4 worm cellular contexts compared by ENCODE assay signal in the genomic region with DNA sequence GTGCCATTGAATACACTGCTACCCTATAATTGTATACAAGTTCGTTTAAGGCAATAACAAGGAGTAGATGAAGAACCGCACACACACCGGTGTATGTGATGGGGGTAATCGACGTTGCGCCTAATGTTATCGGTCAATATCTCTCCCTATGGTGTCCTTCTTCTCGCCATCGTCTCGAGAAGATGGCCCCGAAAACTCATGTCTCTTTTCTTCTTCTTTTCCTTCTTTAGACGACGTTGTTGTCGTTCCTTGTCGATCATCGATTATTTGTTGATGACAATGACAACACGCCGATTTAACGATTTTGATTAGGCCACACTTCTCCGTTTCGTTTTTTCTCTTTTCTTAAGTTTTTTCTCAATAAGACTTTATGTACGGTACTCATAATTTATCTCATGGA.
TF ChIP-seq lines count a peak whose summit lies in the region.

No protein-coding gene starts in this region.

TF ChIP-seq in whole organism, L1 larva, 84 proteins besides CTCF, POLR2A, EP300 and RAD21 (continues in another document):
- TF ChIP-seq tlp-1 (tag; optimal IDR thresholded peaks at IDR 0.05; lab: Kevin White, UChicago): no peak
- TF ChIP-seq grh-1 (GFP tag; IDR thresholded peaks at IDR 0.05; lab: Robert Waterston, UW): no peak
- no peak for TF ChIP-seq sup-37 (GFP tag; optimal IDR thresholded peaks at IDR 0.05; lab: Kevin White, UChicago)
- TF ChIP-seq pqm-1 (tag; optimal IDR thresholded peaks at IDR 0.05; lab: Kevin White, UChicago): no peak
- no peak for TF ChIP-seq fos-1 (tag; optimal IDR thresholded peaks at IDR 0.05; lab: Kevin White, UChicago)
- TF ChIP-seq alr-1 (tag; optimal IDR thresholded peaks at IDR 0.05; lab: Kevin White, UChicago; ENCODE audit: borderline replicate concordance): no peak
- TF ChIP-seq nhr-76 (tag; optimal IDR thresholded peaks at IDR 0.05; lab: Kevin White, UChicago): no peak
- TF ChIP-seq nhr-20 (tag; optimal IDR thresholded peaks at IDR 0.05; lab: Kevin White, UChicago): peak; percentile 64
- no peak for TF ChIP-seq C16A3.4 (tag; optimal IDR thresholded peaks at IDR 0.05; lab: Kevin White, UChicago)
- no peak for TF ChIP-seq swsn-7 (tag; optimal IDR thresholded peaks at IDR 0.05; lab: Kevin White, UChicago)
- TF ChIP-seq lsy-2 (tag; optimal IDR thresholded peaks at IDR 0.05; lab: Kevin White, UChicago): no peak
- no peak for TF ChIP-seq ceh-90 (tag; optimal IDR thresholded peaks at IDR 0.05; lab: Kevin White, UChicago)
- peak; percentile 70 for TF ChIP-seq blmp-1 (tag; optimal IDR thresholded peaks at IDR 0.05; lab: Kevin White, UChicago)
- TF ChIP-seq mab-9 (GFP tag; IDR thresholded peaks at IDR 0.05; lab: Robert Waterston, UW): no peak
- TF ChIP-seq lin-35 (GFP tag; optimal IDR thresholded peaks at IDR 0.05; lab: Kevin White, UChicago): peak in 1 of 2 experiments; percentile 16
- TF ChIP-seq nhr-12 (tag; optimal IDR thresholded peaks at IDR 0.05; lab: Kevin White, UChicago): no peak
- TF ChIP-seq nhr-47 (tag; optimal IDR thresholded peaks at IDR 0.05; lab: Kevin White, UChicago): peak; percentile 9
- no peak for TF ChIP-seq skn-1 (tag; optimal IDR thresholded peaks at IDR 0.05; lab: Kevin White, UChicago)
- TF ChIP-seq efl-3 (GFP tag; optimal IDR thresholded peaks at IDR 0.05; lab: Kevin White, UChicago): no peak
- no peak for TF ChIP-seq hpl-2 (GFP tag; optimal IDR thresholded peaks at IDR 0.05; lab: Kevin White, UChicago)
- no peak for TF ChIP-seq ztf-11 (tag; optimal IDR thresholded peaks at IDR 0.05; lab: Kevin White, UChicago)
- no peak for TF ChIP-seq unc-98 (GFP tag; IDR thresholded peaks at IDR 0.05; lab: Robert Waterston, UW)
- TF ChIP-seq ceh-63 (GFP tag; optimal IDR thresholded peaks at IDR 0.05; lab: Kevin White, UChicago): no peak

TF ChIP-seq in whole organism, L2 larva, 48 proteins besides CTCF, POLR2A, EP300 and RAD21:
- TF ChIP-seq nhr-129 (tag; optimal IDR thresholded peaks at IDR 0.05; lab: Kevin White, UChicago) (peak; percentile 15), peb-1 (tag; optimal IDR thresholded peaks at IDR 0.05; lab: Kevin White, UChicago) (no peak), sma-3 (GFP tag; optimal IDR thresholded peaks at IDR 0.05; lab: Kevin White, UChicago) (peak; percentile 35), nhr-25 (tag; optimal IDR thresholded peaks at IDR 0.05; lab: Kevin White, UChicago) (peak; percentile 37), sma-9 (GFP tag; optimal IDR thresholded peaks at IDR 0.05; lab: Kevin White, UChicago) (peak; percentile 32), sma-9 (tag; optimal IDR thresholded peaks at IDR 0.05; lab: Kevin White, UChicago) (no peak), gmeb-1 (tag; optimal IDR thresholded peaks at IDR 0.05; lab: Kevin White, UChicago) (no peak), nhr-21 (tag; optimal IDR thresholded peaks at IDR 0.05; lab: Kevin White, UChicago) (peak; percentile 53), F13H6.1 (tag; optimal IDR thresholded peaks at IDR 0.05; lab: Kevin White, UChicago) (no peak)

TF ChIP-seq in whole organism, L3 larva, 47 proteins besides CTCF, POLR2A, EP300 and RAD21:
- TF ChIP-seq nhr-25 (tag; optimal IDR thresholded peaks at IDR 0.05; lab: Kevin White, UChicago) (peak; percentile 57), ceh-9 (tag; optimal IDR thresholded peaks at IDR 0.05; lab: Kevin White, UChicago) (no peak), nhr-23 (tag; optimal IDR thresholded peaks at IDR 0.05; lab: Kevin White, UChicago) (peak; percentile 71), ceh-28 (tag; optimal IDR thresholded peaks at IDR 0.05; lab: Kevin White, UChicago) (peak; percentile 38), elt-1 (tag; optimal IDR thresholded peaks at IDR 0.05; lab: Kevin White, UChicago) (peak; percentile 29), lsy-12 (tag; optimal IDR thresholded peaks at IDR 0.05; lab: Kevin White, UChicago) (no peak)

TF ChIP-seq in whole organism, L4 larva, 104 proteins besides CTCF, POLR2A, EP300 and RAD21:
- TF ChIP-seq F26F4.8 (GFP tag; conservative IDR thresholded peaks at IDR 0.05; lab: Robert Waterston, UW): no peak
- TF ChIP-seq aha-1 (tag; lab: Kevin White, UChicago): peak; percentile 38
- TF ChIP-seq unc-62 (GFP tag; optimal IDR thresholded peaks at IDR 0.05 in 1 of 2; lab: Kevin White, UChicago): peak in 1 of 2 experiments; percentile 33
- no peak for TF ChIP-seq unc-62 (tag; optimal IDR thresholded peaks at IDR 0.05; lab: Kevin White, UChicago)
- peak; percentile 44 for TF ChIP-seq hlh-30 (tag; optimal IDR thresholded peaks at IDR 0.05; lab: Kevin White, UChicago; ENCODE audit: insufficient read depth)
- TF ChIP-seq T26A8.4 (GFP tag; IDR thresholded peaks at IDR 0.05; lab: Robert Waterston, UW): no peak
- TF ChIP-seq madf-9 (GFP tag; conservative IDR thresholded peaks at IDR 0.05; lab: Robert Waterston, UW): no peak

Comparison
In these comparisons a context has a peak if more than half of its experiments do, and no peak if none do; other contexts are left out.
1. Of the 29 proteins assayed by ChIP-seq in both whole organism, L4 larva and whole organism, L1 larva: peak only in whole organism, L4 larva: aha-1; only in whole organism, L1 larva: unc-130; in both: none; in neither: 26; mixed calls (peak in some experiments, not most) for 1.